Fruit fly (Drosophila melanogaster): ENCODE measurements around the gene CG8004.
A peak's percentile ranks its signal among the peaks of the same experiment; 100 is the strongest.

The CG8004 gene

dm6 chr3L:19931391-19931790 is 3.1 kb upstream of the CG8004 start, which contains the start of gene CG46462:
CG46462 (plus strand) TSS chr3L:19931691.
- TF ChIP-seq lola (GFP tag; optimal IDR thresholded peaks at IDR 0.05): no peak

- TF ChIP-seq Dif (GFP tag; optimal IDR thresholded peaks at IDR 0.05; ENCODE audit: partially characterized antibody) (peak; percentile 31), fru (GFP tag; optimal IDR thresholded peaks at IDR 0.05) (peak; percentile 46), foxo (GFP tag; optimal IDR thresholded peaks at IDR 0.05) (peak in 1 of 2 experiments; percentile 0), dsf (GFP tag; optimal IDR thresholded peaks at IDR 0.05; ENCODE audit: borderline replicate concordance) (no peak), h (GFP tag; optimal IDR thresholded peaks at IDR 0.05) (peak; percentile 50), jim (GFP tag; optimal IDR thresholded peaks at IDR 0.05) (peak; percentile 95)
These were observed 1.5 kb upstream of the CG8004 start for dm6 chr3L:19929719-19930334.

dm6 chr3L:19929051-19929718 is 877 bp upstream of the CG8004 start:
- TF ChIP-seq Myc (optimal IDR thresholded peaks at IDR 0.05) (no peak), foxo (GFP tag; optimal IDR thresholded peaks at IDR 0.05) (peak in 1 of 2 experiments; percentile 45), Sp1 (GFP tag; optimal IDR thresholded peaks at IDR 0.05) (no peak), h (GFP tag; optimal IDR thresholded peaks at IDR 0.05) (peak; percentile 39), pan (optimal IDR thresholded peaks at IDR 0.05) (no peak), woc (GFP tag; optimal IDR thresholded peaks at IDR 0.05) (peak; percentile 42), Jra (GFP tag; optimal IDR thresholded peaks at IDR 0.05) (no peak), jim (GFP tag; optimal IDR thresholded peaks at IDR 0.05) (peak; percentile 20), brk (GFP tag; optimal IDR thresholded peaks at IDR 0.05) (no peak), Dfd (GFP tag; optimal IDR thresholded peaks at IDR 0.05) (peak; percentile 18), GATAd (GFP tag; optimal IDR thresholded peaks at IDR 0.05) (no peak), CG32264 (GFP tag; optimal IDR thresholded peaks at IDR 0.05) (no peak), dmrt93B (GFP tag; optimal IDR thresholded peaks at IDR 0.05) (no peak), usp (GFP tag; optimal IDR thresholded peaks at IDR 0.05) (no peak), Hnf4 (GFP tag; optimal IDR thresholded peaks at IDR 0.05) (no peak), fru (GFP tag; optimal IDR thresholded peaks at IDR 0.05) (peak; percentile 7), CrebA (GFP tag; optimal IDR thresholded peaks at IDR 0.05; ENCODE audit: borderline replicate concordance) (no peak), sage (GFP tag; optimal IDR thresholded peaks at IDR 0.05) (no peak), Rel (GFP tag; optimal IDR thresholded peaks at IDR 0.05) (no peak), Rel (tag; optimal IDR thresholded peaks at IDR 0.05) (peak; percentile 84), Hr83 (GFP tag; optimal IDR thresholded peaks at IDR 0.05; ENCODE audit: poor library complexity, severe bottlenecking) (no peak), Mio (GFP tag; optimal IDR thresholded peaks at IDR 0.05) (no peak), OdsH (GFP tag; optimal IDR thresholded peaks at IDR 0.05) (peak; percentile 20), rgr (GFP tag; optimal IDR thresholded peaks at IDR 0.05) (peak; percentile 35), Hr78 (GFP tag; optimal IDR thresholded peaks at IDR 0.05) (no peak), tai (GFP tag; optimal IDR thresholded peaks at IDR 0.05) (no peak), lola (GFP tag; optimal IDR thresholded peaks at IDR 0.05) (no peak), Abd-B (GFP tag; optimal IDR thresholded peaks at IDR 0.05) (no peak), dl (GFP tag; optimal IDR thresholded peaks at IDR 0.05; ENCODE audit: insufficient read depth in 1 of 2, partially characterized antibody in 2 of 2) (no peak), Vsx2 (GFP tag; optimal IDR thresholded peaks at IDR 0.05; ENCODE audit: partially characterized antibody) (no peak), psq (GFP tag; optimal IDR thresholded peaks at IDR 0.05) (peak; percentile 23), N (GFP tag; optimal IDR thresholded peaks at IDR 0.05) (no peak), br (GFP tag; optimal IDR thresholded peaks at IDR 0.05) (no peak), sv (GFP tag; optimal IDR thresholded peaks at IDR 0.05) (no peak), HLH106 (tag; optimal IDR thresholded peaks at IDR 0.05) (peak; percentile 35), CG9705 (GFP tag; optimal IDR thresholded peaks at IDR 0.05) (no peak), ey (GFP tag; optimal IDR thresholded peaks at IDR 0.05) (peak; percentile 10), dsf (GFP tag; optimal IDR thresholded peaks at IDR 0.05; ENCODE audit: borderline replicate concordance) (no peak), Dif (GFP tag; optimal IDR thresholded peaks at IDR 0.05; ENCODE audit: partially characterized antibody) (peak; percentile 47)
